Worm (Caenorhabditis elegans) whole organism, mixed stage, embryonic: Measurements from ENCODE around the gene F22F4.9.

Source experiments
- lin-13 ChIP-seq: fragments of 150-350 bp; optimal IDR thresholded peaks from 2 replicates; lab custom pipeline; 2014; ENCODE audit warnings: missing biosample characterization, missing genetic modification characterization
- lsy-2 ChIP-seq: fragments of 150-350 bp; optimal IDR thresholded peaks from 2 replicates; lab custom pipeline; 2014; ENCODE audit warnings: missing biosample characterization, missing genetic modification characterization
- nhr-12 ChIP-seq: fragments of 150-350 bp; optimal IDR thresholded peaks from 2 replicates; lab custom pipeline; 2014; ENCODE audit warnings: missing biosample characterization, missing genetic modification characterization
- nhr-237 ChIP-seq: fragments of 150-350 bp; optimal IDR thresholded peaks from 2 replicates; lab custom pipeline; 2014; ENCODE audit warnings: missing biosample characterization, missing genetic modification characterization
- nhr-28 ChIP-seq: fragments of 150-350 bp; optimal IDR thresholded peaks from 2 replicates; lab custom pipeline; 2014; ENCODE audit warnings: missing biosample characterization, missing genetic modification characterization
- unc-62 ChIP-seq: fragments of 150-350 bp; optimal IDR thresholded peaks from 2 replicates; lab custom pipeline; 2014; ENCODE audit warnings: missing biosample characterization, missing genetic modification reagents, missing genetic modification characterization

DNA sequence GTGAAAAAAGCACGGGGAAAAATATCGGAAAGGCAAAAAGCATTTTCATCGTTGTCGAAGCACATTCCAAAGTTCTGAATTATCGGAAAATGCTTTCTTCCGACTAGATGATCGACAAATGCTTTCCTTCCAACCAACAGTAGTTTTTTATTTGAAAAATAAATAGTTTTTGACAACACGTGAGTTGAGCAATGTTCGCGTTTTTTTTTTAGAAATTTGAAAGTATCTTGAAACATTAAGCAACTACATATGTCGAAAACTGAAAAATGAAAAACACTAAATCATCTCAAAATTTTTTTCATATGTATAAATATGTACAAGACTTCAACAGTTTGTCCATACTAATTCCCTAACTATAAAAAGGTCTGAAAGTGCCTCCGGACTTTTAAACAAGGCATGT, 40.2 kb upstream of the F22F4.9 start, which contains the start of gene hsp-25:
- TF ChIP-seq nhr-28 (tag; lab: Kevin White, UChicago) (no peak), lsy-2 (tag; lab: Kevin White, UChicago) (no peak), unc-62 (GFP tag; lab: Kevin White, UChicago) (no peak), nhr-12 (tag; lab: Kevin White, UChicago) (no peak), lin-13 (tag; lab: Kevin White, UChicago) (no peak), nhr-237 (tag; lab: Kevin White, UChicago) (no peak)
